Fruit fly (Drosophila melanogaster) whole organism, embryonic: ENCODE measurements around the gene upSET.

ENCODE experiments used
- Aef1 ChIP-seq: fragments of 200-800 bp; sonication (Bioruptor generic); IDR thresholded peaks from 3 replicates; pipeline ENCODE4 v1.3.6; 2022; ENCODE audit warnings: missing biosample characterization, missing genetic modification characterization
- Atf3 ChIP-seq: fragments of 200-800 bp; sonication (Bioruptor generic); optimal IDR thresholded peaks from 3 replicates; lab custom pipeline; 2016; ENCODE audit warnings: missing biosample characterization, missing genetic modification characterization
- B-H1 ChIP-seq: fragments of 200-800 bp; sonication (Bioruptor generic); IDR thresholded peaks from 3 replicates; pipeline ENCODE4 v1.3.6; 2022; ENCODE audit warnings: missing biosample characterization, missing genetic modification characterization
- C15 ChIP-seq: fragments of 200-800 bp; sonication (Bioruptor generic); IDR thresholded peaks from 3 replicates; pipeline ENCODE4 v1.3.6; 2022; ENCODE audit warnings: missing biosample characterization, missing genetic modification characterization
- CG10565 ChIP-seq: fragments of 200-800 bp; sonication (Bioruptor generic); optimal IDR thresholded peaks from 3 replicates; lab custom pipeline; 2016; ENCODE audit warnings: missing biosample characterization, mild to moderate bottlenecking, missing genetic modification characterization
- CG12391 ChIP-seq: fragments of 200-800 bp; sonication (Bioruptor generic); optimal IDR thresholded peaks from 3 replicates; lab custom pipeline; 2018; ENCODE audit warnings: missing biosample characterization, mild to moderate bottlenecking, missing genetic modification characterization, moderate library complexity
- CG14441 ChIP-seq: fragments of 200-800 bp; sonication (Bioruptor generic); IDR thresholded peaks from 2 replicates; pipeline ENCODE4 v1.3.6; 2022; ENCODE audit warnings: missing biosample characterization, missing genetic modification characterization
- CG1647 ChIP-seq: fragments of 200-800 bp; sonication (Bioruptor generic); optimal IDR thresholded peaks from 3 replicates; lab custom pipeline; 2016; ENCODE audit warnings: missing biosample characterization, missing genetic modification characterization
- CG17829 ChIP-seq: fragments of 200-800 bp; optimal IDR thresholded peaks from 2 replicates; lab custom pipeline; 2019; ENCODE audit warnings: missing biosample characterization, mild to moderate bottlenecking, missing genetic modification characterization, moderate library complexity
- CG2199 ChIP-seq: fragments of 200-800 bp; sonication (Bioruptor generic); IDR thresholded peaks from 3 replicates; pipeline ENCODE4 v1.3.6; 2022; ENCODE audit warnings: missing biosample characterization, missing genetic modification characterization
- CG30020 ChIP-seq: fragments of 200-800 bp; optimal IDR thresholded peaks from 2 replicates; lab custom pipeline; 2019; ENCODE audit warnings: missing biosample characterization, mild to moderate bottlenecking, missing genetic modification characterization, moderate library complexity
- CG31224 ChIP-seq: fragments of 200-800 bp; sonication (Bioruptor generic); IDR thresholded peaks from 2 replicates; pipeline ENCODE4 v1.3.6; 2022; ENCODE audit warnings: missing biosample characterization, missing genetic modification characterization
- CG31365 ChIP-seq: fragments of 200-800 bp; sonication (Bioruptor generic); optimal IDR thresholded peaks from 2 replicates; lab custom pipeline; 2018; ENCODE audit warnings: missing biosample characterization, mild to moderate bottlenecking, missing genetic modification characterization
- CG32532 ChIP-seq: fragments of 200-800 bp; sonication (Bioruptor generic); IDR thresholded peaks from 2 replicates; pipeline ENCODE4 v1.3.6; 2022; ENCODE audit warnings: missing biosample characterization, missing genetic modification characterization
- CG5245 ChIP-seq: fragments of 200-800 bp; sonication (Bioruptor generic); optimal IDR thresholded peaks from 3 replicates; lab custom pipeline; 2016; ENCODE audit warnings: missing biosample characterization, missing genetic modification characterization
- CG6175 ChIP-seq: fragments of 200-800 bp; sonication (Bioruptor generic); IDR thresholded peaks from 3 replicates; pipeline ENCODE4 v1.3.6; 2022; ENCODE audit warnings: missing biosample characterization, missing genetic modification characterization
- CG6272 ChIP-seq: fragments of 200-800 bp; sonication (Bioruptor generic); IDR thresholded peaks from 2 replicates; pipeline ENCODE4 v1.3.6; 2022; ENCODE audit warnings: missing biosample characterization, missing genetic modification characterization
- CG9932 ChIP-seq: fragments of 200-800 bp; sonication (Bioruptor generic); IDR thresholded peaks from 2 replicates; pipeline ENCODE4 v1.3.6; 2022; ENCODE audit warnings: missing biosample characterization, missing genetic modification characterization
- Dek ChIP-seq: fragments of 200-800 bp; sonication (Bioruptor generic); optimal IDR thresholded peaks from 3 replicates; lab custom pipeline; 2019; ENCODE audit warnings: missing biosample characterization, mild to moderate bottlenecking, missing genetic modification characterization, moderate library complexity
- Dp ChIP-seq: fragments of 200-800 bp; sonication (Bioruptor generic); optimal IDR thresholded peaks from 2 replicates; lab custom pipeline; 2018; ENCODE audit warnings: missing biosample characterization, mild to moderate bottlenecking, missing genetic modification characterization, moderate library complexity
- Dref ChIP-seq: fragments of 200-800 bp; sonication (Bioruptor generic); IDR thresholded peaks from 2 replicates; pipeline ENCODE4 v1.3.6; 2022; ENCODE audit warnings: missing biosample characterization, missing genetic modification characterization
- E2f2 ChIP-seq: fragments of 200-800 bp; sonication (Bioruptor generic); IDR thresholded peaks from 2 replicates; pipeline ENCODE4 v1.3.6; 2022; ENCODE audit warnings: missing biosample characterization, missing genetic modification characterization
- Hsf ChIP-seq: fragments of 200-800 bp; sonication (Bioruptor generic); optimal IDR thresholded peaks from 3 replicates; lab custom pipeline; 2016; ENCODE audit warnings: missing biosample characterization, missing genetic modification characterization
- Mrtf ChIP-seq: fragments of 200-800 bp; sonication (Bioruptor generic); IDR thresholded peaks from 3 replicates; pipeline ENCODE4 v1.3.6; 2022; ENCODE audit warnings: missing biosample characterization, missing genetic modification characterization
- Neu2 ChIP-seq: fragments of 200-800 bp; sonication (Bioruptor generic); optimal IDR thresholded peaks from 3 replicates; lab custom pipeline; 2016; ENCODE audit warnings: missing biosample characterization, missing genetic modification characterization, borderline replicate concordance
- Oaz ChIP-seq: fragments of 200-800 bp; sonication (Bioruptor generic); IDR thresholded peaks from 2 replicates; pipeline ENCODE4 v1.3.6; 2022; ENCODE audit warnings: missing biosample characterization, missing genetic modification characterization
- Ptx1 ChIP-seq: fragments of 200-800 bp; sonication (Bioruptor generic); IDR thresholded peaks from 2 replicates; pipeline ENCODE4 v1.3.6; 2022; ENCODE audit warnings: missing biosample characterization, missing genetic modification characterization
- Xbp1 ChIP-seq: fragments of 200-800 bp; sonication (Bioruptor generic); optimal IDR thresholded peaks from 3 replicates; lab custom pipeline; 2016; ENCODE audit warnings: missing biosample characterization, mild to moderate bottlenecking, missing genetic modification characterization
- ara ChIP-seq: fragments of 200-800 bp; sonication (Bioruptor generic); IDR thresholded peaks from 2 replicates; pipeline ENCODE4 v1.3.6; 2022; ENCODE audit warnings: missing biosample characterization, missing genetic modification characterization
- ash1 ChIP-seq: fragments of 200-800 bp; sonication (Bioruptor generic); optimal IDR thresholded peaks from 2 replicates; lab custom pipeline; 2018; ENCODE audit warnings: missing biosample characterization, mild to moderate bottlenecking, missing genetic modification characterization
- bab2 ChIP-seq: fragments of 200-800 bp; sonication (Bioruptor generic); optimal IDR thresholded peaks from 2 replicates; lab custom pipeline; 2016; ENCODE audit warnings: missing biosample characterization, missing genetic modification characterization
- bcd ChIP-seq: fragments of 200-800 bp; sonication (Bioruptor generic); optimal IDR thresholded peaks from 2 replicates; lab custom pipeline; 2017; ENCODE audit warnings: missing biosample characterization, mild to moderate bottlenecking, missing genetic modification characterization
- btn ChIP-seq: fragments of 200-800 bp; sonication (Bioruptor generic); optimal IDR thresholded peaks from 2 replicates; lab custom pipeline; 2016; ENCODE audit warnings: missing biosample characterization, missing genetic modification characterization
- cg ChIP-seq: fragments of 200-800 bp; sonication (Bioruptor generic); optimal IDR thresholded peaks from 3 replicates; lab custom pipeline; 2019; ENCODE audit warnings: missing biosample characterization, mild to moderate bottlenecking, missing genetic modification characterization, moderate library complexity
- chn ChIP-seq: fragments of 200-800 bp; sonication (Bioruptor generic); optimal IDR thresholded peaks from 2 replicates; lab custom pipeline; 2016; ENCODE audit warnings: missing biosample characterization, missing genetic modification characterization
- crp ChIP-seq, 2 experiments: fragments of 200-800 bp; sonication (Bioruptor generic); optimal IDR thresholded peaks; 2 replicates in 1 of 2; 3 replicates in 1 of 2; lab custom pipeline; 2017; ENCODE audit warnings: missing biosample characterization in 2 of 2, missing genetic modification characterization in 2 of 2, mild to moderate bottlenecking in 1 of 2, moderate library complexity in 1 of 2
- fd96Cb ChIP-seq: fragments of 200-800 bp; sonication (Bioruptor generic); optimal IDR thresholded peaks from 2 replicates; lab custom pipeline; 2018; ENCODE audit warnings: missing biosample characterization, mild to moderate bottlenecking, missing genetic modification characterization, moderate library complexity
- fu2 ChIP-seq: fragments of 200-800 bp; sonication (Bioruptor generic); optimal IDR thresholded peaks from 2 replicates; lab custom pipeline; 2016; ENCODE audit warnings: missing biosample characterization, missing genetic modification characterization
- gem ChIP-seq: fragments of 200-800 bp; sonication (Bioruptor generic); optimal IDR thresholded peaks from 2 replicates; lab custom pipeline; 2019; ENCODE audit warnings: missing biosample characterization, mild to moderate bottlenecking, missing genetic modification characterization, moderate library complexity
- ham ChIP-seq: fragments of 200-800 bp; sonication (Bioruptor generic); IDR thresholded peaks from 2 replicates; pipeline ENCODE4 v1.3.6; 2022; ENCODE audit warnings: missing biosample characterization, missing genetic modification characterization
- insv ChIP-seq, 2 experiments: fragments of 200-800 bp; sonication (Bioruptor generic); optimal IDR thresholded peaks; 3 replicates each; lab custom pipeline; 2016 to 2018; ENCODE audit warnings: missing biosample characterization in 2 of 2, missing genetic modification characterization in 2 of 2
- lov ChIP-seq, 2 experiments: fragments of 200-800 bp in 1 of 2; fragments of >200 bp in 1 of 2; sonication (Bioruptor generic) in 1 of 2; IDR thresholded peaks in 1 of 2; optimal IDR thresholded peaks in 1 of 2; 2 replicates in 1 of 2; 3 replicates in 1 of 2; pipeline versions ENCODE4 v1.3.6 to Lab custom; 2017 to 2022; ENCODE audit warnings: missing biosample characterization in 1 of 2, missing genetic modification characterization in 1 of 2
- maf-S ChIP-seq: fragments of 200-800 bp; sonication (Bioruptor generic); optimal IDR thresholded peaks from 2 replicates; lab custom pipeline; 2016; ENCODE audit warnings: missing biosample characterization, missing genetic modification characterization
- mam ChIP-seq: fragments of 200-800 bp; sonication (Bioruptor generic); optimal IDR thresholded peaks from 3 replicates; lab custom pipeline; 2016; ENCODE audit warnings: missing biosample characterization, missing genetic modification characterization
- pzg ChIP-seq: fragments of 200-800 bp; sonication (Bioruptor generic); optimal IDR thresholded peaks from 3 replicates; lab custom pipeline; 2018; ENCODE audit warnings: missing biosample characterization, mild to moderate bottlenecking, missing genetic modification characterization, moderate library complexity
- run ChIP-seq: fragments of 200-800 bp; sonication (Bioruptor generic); optimal IDR thresholded peaks from 3 replicates; lab custom pipeline; 2018; ENCODE audit warnings: missing biosample characterization, mild to moderate bottlenecking, missing genetic modification characterization
- salm ChIP-seq: fragments of 200-800 bp; sonication (Bioruptor generic); optimal IDR thresholded peaks from 2 replicates; lab custom pipeline; 2018; ENCODE audit warnings: missing biosample characterization, mild to moderate bottlenecking, missing genetic modification characterization
- sens-2 ChIP-seq: fragments of 200-800 bp; sonication (Bioruptor generic); IDR thresholded peaks from 2 replicates; pipeline ENCODE4 v1.3.6; 2022; ENCODE audit warnings: missing biosample characterization, missing genetic modification characterization
- toy ChIP-seq: fragments of 200-800 bp; sonication (Bioruptor generic); IDR thresholded peaks from 2 replicates; pipeline ENCODE4 v1.3.6; 2022; ENCODE audit warnings: missing biosample characterization, missing genetic modification characterization
- unc-4 ChIP-seq: fragments of 200-800 bp; sonication (Bioruptor generic); IDR thresholded peaks from 2 replicates; pipeline ENCODE4 v1.3.6; 2022; ENCODE audit warnings: missing biosample characterization, missing genetic modification characterization; ENCODE audit not compliant: partially characterized antibody

Gene upSET

DNA sequence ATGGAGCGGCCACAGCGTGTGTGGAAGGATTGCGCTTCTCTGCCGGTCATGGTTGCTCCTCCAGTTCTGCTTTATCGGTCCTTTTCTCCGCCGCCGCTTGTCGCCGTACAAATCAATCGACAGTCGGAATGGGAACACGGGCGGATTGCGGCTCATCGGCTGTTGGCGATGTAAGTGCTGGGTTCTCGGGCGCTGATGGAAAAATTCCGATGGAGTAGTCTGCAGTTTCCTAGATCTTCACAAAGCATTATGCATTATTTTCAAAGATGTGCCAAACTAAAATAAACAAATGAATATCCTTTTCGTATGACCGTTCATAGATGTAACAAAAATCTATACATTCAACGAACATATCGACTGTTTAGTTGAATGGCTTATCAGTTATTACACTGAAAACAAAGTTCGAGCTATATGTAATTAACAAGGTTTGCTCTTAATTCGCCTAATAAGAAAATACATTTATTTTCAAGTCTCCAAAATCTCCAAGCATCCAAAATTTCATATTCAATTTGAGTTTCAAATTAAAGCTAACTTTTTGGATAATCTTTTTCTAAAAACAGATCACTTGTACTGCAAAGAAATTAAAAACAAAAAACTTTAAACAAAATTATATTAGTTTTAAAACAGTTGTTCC is 47.8 kb downstream of the upSET start, which contains the start of gene Neurl4 (continued):
- TF ChIP-seq maf-S (GFP tag; lab: Kevin White, UChicago) (peak; percentile 42), CG17829 (tag; lab: Kevin White, UChicago) (peak; percentile 56), pzg (GFP tag; lab: Kevin White, UChicago) (peak; percentile 38), CG12391 (tag; lab: Kevin White, UChicago) (peak; percentile 87), CG2199 (no peak), Neu2 (GFP tag; lab: Kevin White, UChicago) (no peak), lov (optimal IDR thresholded peaks at IDR 0.05; lab: Kevin White, UChicago) (no peak), lov (GFP tag; IDR thresholded peaks at IDR 0.05; lab: Robert Waterston, UW) (no peak), gem (tag; lab: Kevin White, UChicago) (no peak), fd96Cb (peak; percentile 47), Aef1 (GFP tag; lab: Robert Waterston, UW) (peak; percentile 60; the same call in 2 of the 3 replicates), ash1 (GFP tag; lab: Kevin White, UChicago) (no peak), CG31365 (tag; lab: Kevin White, UChicago) (peak; percentile 17), CG1647 (GFP tag; lab: Kevin White, UChicago) (no peak), CG5245 (GFP tag; lab: Kevin White, UChicago) (peak; percentile 20), CG10565 (GFP tag; lab: Kevin White, UChicago) (no peak), Xbp1 (GFP tag; lab: Kevin White, UChicago) (peak; percentile 83), Oaz (GFP tag; lab: Robert Waterston, UW) (peak; percentile 24; the same call in 1 of the 2 replicates), Hsf (GFP tag; lab: Kevin White, UChicago) (peak; percentile 83), CG32532 (GFP tag; lab: Robert Waterston, UW) (peak; percentile 57; the same call in 1 of the 2 replicates), CG30020 (tag; lab: Kevin White, UChicago) (peak; percentile 29), E2f2 (GFP tag; lab: Robert Waterston, UW) (no peak), btn (GFP tag; lab: Kevin White, UChicago) (no peak), CG6272 (GFP tag; lab: Robert Waterston, UW) (no peak; the same call in 1 of the 2 replicates), Dref (GFP tag; lab: Robert Waterston, UW) (no peak; the same call in 1 of the 2 replicates), CG14441 (GFP tag; lab: Robert Waterston, UW) (peak; percentile 49), mam (GFP tag; lab: Kevin White, UChicago) (peak; percentile 82), CG9932 (GFP tag; lab: Robert Waterston, UW) (peak; percentile 66), ham (no peak), crp (GFP tag; optimal IDR thresholded peaks at IDR 0.05; lab: Kevin White, UChicago) (peak in 1 of 2 experiments; percentile 36), Dp (GFP tag; lab: Kevin White, UChicago) (peak; percentile 1), bcd (GFP tag; lab: Kevin White, UChicago) (no peak), ara (GFP tag; lab: Robert Waterston, UW) (no peak), run (tag; lab: Kevin White, UChicago) (no peak), Mrtf (peak; percentile 37; the same call in 1 of the 3 replicates), Ptx1 (peak; percentile 79), fu2 (GFP tag; lab: Kevin White, UChicago) (peak; percentile 66), salm (no peak), Dek (tag; lab: Kevin White, UChicago) (peak; percentile 60), cg (GFP tag; lab: Kevin White, UChicago) (no peak), CG31224 (GFP tag; lab: Robert Waterston, UW) (no peak), insv (GFP tag; optimal IDR thresholded peaks at IDR 0.05; lab: Kevin White, UChicago) (no peak), B-H1 (GFP tag; lab: Robert Waterston, UW) (no peak), chn (no peak), Atf3 (GFP tag; lab: Kevin White, UChicago) (peak; percentile 69), toy (GFP tag; lab: Robert Waterston, UW) (no peak), unc-4 (GFP tag; lab: Robert Waterston, UW) (no peak), sens-2 (GFP tag; lab: Robert Waterston, UW) (no peak), C15 (GFP tag; lab: Robert Waterston, UW) (no peak), bab2 (peak; percentile 74), CG6175 (GFP tag; lab: Robert Waterston, UW) (no peak)
